Worm (Caenorhabditis elegans): ENCODE data around the gene Y105C5A.13.

The Y105C5A.13 gene

ce11 chrIV:15691829-15692228 lies 50.8 kb downstream of the Y105C5A.13 start:
- TF ChIP-seq ceh-16 (tag; optimal IDR thresholded peaks at IDR 0.05), result no peak
- no peak for TF ChIP-seq ztf-11 (tag; optimal IDR thresholded peaks at IDR 0.05)
- no peak for TF ChIP-seq nhr-129 (tag; optimal IDR thresholded peaks at IDR 0.05)
- TF ChIP-seq elt-3 (tag; optimal IDR thresholded peaks at IDR 0.05), result no peak
- TF ChIP-seq Y55F3AM.14 (GFP tag; optimal IDR thresholded peaks at IDR 0.05), result no peak
- TF ChIP-seq unc-62 (GFP tag; optimal IDR thresholded peaks at IDR 0.05), result no peak
- no peak for TF ChIP-seq sem-4 (tag; optimal IDR thresholded peaks at IDR 0.05)
- TF ChIP-seq dmd-4 (tag; optimal IDR thresholded peaks at IDR 0.05), result no peak
- TF ChIP-seq R02D3.7 (tag; optimal IDR thresholded peaks at IDR 0.05), result no peak
- no peak for TF ChIP-seq lin-39 (tag; optimal IDR thresholded peaks at IDR 0.05)
- TF ChIP-seq unc-55 (GFP tag; optimal IDR thresholded peaks at IDR 0.05), result no peak
- no peak for TF ChIP-seq unc-39 (tag; optimal IDR thresholded peaks at IDR 0.05)
- TF ChIP-seq aly-2 (tag; optimal IDR thresholded peaks at IDR 0.05), result no peak
- no peak for TF ChIP-seq fos-1 (tag; optimal IDR thresholded peaks at IDR 0.05)
- no peak for TF ChIP-seq C34F6.9 (tag; optimal IDR thresholded peaks at IDR 0.05)
- TF ChIP-seq nhr-12 (tag; optimal IDR thresholded peaks at IDR 0.05), result no peak
- no peak for TF ChIP-seq elt-1 (tag; optimal IDR thresholded peaks at IDR 0.05)

- no peak for TF ChIP-seq nhr-10 (tag; optimal IDR thresholded peaks at IDR 0.05)
- TF ChIP-seq unc-62 (GFP tag; optimal IDR thresholded peaks at IDR 0.05), result no peak
- no peak for TF ChIP-seq C34F6.9 (tag; optimal IDR thresholded peaks at IDR 0.05)
- no peak for TF ChIP-seq ztf-1 (GFP tag; conservative IDR thresholded peaks at IDR 0.05)
- TF ChIP-seq crh-2 (tag; optimal IDR thresholded peaks at IDR 0.05), result no peak
- no peak for TF ChIP-seq ama-1 (optimal IDR thresholded peaks at IDR 0.05)
- TF ChIP-seq nhr-12 (tag; optimal IDR thresholded peaks at IDR 0.05), result no peak
- TF ChIP-seq ceh-16 (tag; optimal IDR thresholded peaks at IDR 0.05), result no peak
- TF ChIP-seq fos-1 (tag; optimal IDR thresholded peaks at IDR 0.05), result no peak
- no peak for TF ChIP-seq blmp-1 (tag; optimal IDR thresholded peaks at IDR 0.05; ENCODE audit: insufficient read depth)
- TF ChIP-seq mdl-1 (tag; optimal IDR thresholded peaks at IDR 0.05), result no peak
- TF ChIP-seq sma-3 (GFP tag; optimal IDR thresholded peaks at IDR 0.05), result no peak
Measured at ce11 chrIV:15693268-15693667, 52.2 kb downstream of the Y105C5A.13 start.
